Worm (Caenorhabditis elegans): Measurements from ENCODE around the gene laf-1.
A peak's percentile ranks its signal among the peaks of the same experiment; 100 is the strongest.

laf-1 gene

ce11 chrIII:2804461-2804860 lies 25.6 kb upstream of the laf-1 start:
- TF ChIP-seq lin-13 (GFP tag; optimal IDR thresholded peaks at IDR 0.05) (peak; percentile 57), mdl-1 (tag; optimal IDR thresholded peaks at IDR 0.05) (peak; percentile 43 to 56), nhr-10 (tag; optimal IDR thresholded peaks at IDR 0.05) (no peak), egl-27 (tag; optimal IDR thresholded peaks at IDR 0.05) (no peak), ZK546.5 (tag; optimal IDR thresholded peaks at IDR 0.05) (no peak), mbf-1 (tag; optimal IDR thresholded peaks at IDR 0.05) (no peak), unc-55 (GFP tag; optimal IDR thresholded peaks at IDR 0.05) (peak; percentile 40), nhr-129 (tag; optimal IDR thresholded peaks at IDR 0.05) (peak; percentile 88), nhr-6 (tag; optimal IDR thresholded peaks at IDR 0.05) (peak; percentile 66), sem-4 (tag; optimal IDR thresholded peaks at IDR 0.05) (peak; percentile 62), skn-1 (tag; optimal IDR thresholded peaks at IDR 0.05) (no peak), ztf-1 (GFP tag; conservative IDR thresholded peaks at IDR 0.05) (no peak), unc-62 (GFP tag; optimal IDR thresholded peaks at IDR 0.05) (no peak), C34F6.9 (tag; optimal IDR thresholded peaks at IDR 0.05) (peak; percentile 76), nhr-21 (tag; optimal IDR thresholded peaks at IDR 0.05) (peak; percentile 54), dmd-4 (tag; optimal IDR thresholded peaks at IDR 0.05) (no peak), unc-39 (tag; optimal IDR thresholded peaks at IDR 0.05) (no peak), nhr-237 (tag; optimal IDR thresholded peaks at IDR 0.05) (no peak), elt-1 (tag; optimal IDR thresholded peaks at IDR 0.05) (no peak), nhr-23 (tag; optimal IDR thresholded peaks at IDR 0.05) (no peak), snpc-4 (tag; optimal IDR thresholded peaks at IDR 0.05) (peak; percentile 11), lin-11 (tag; optimal IDR thresholded peaks at IDR 0.05) (no peak), nhr-25 (tag; optimal IDR thresholded peaks at IDR 0.05) (peak; percentile 74), sma-3 (GFP tag; optimal IDR thresholded peaks at IDR 0.05) (peak; percentile 21), ama-1 (optimal IDR thresholded peaks at IDR 0.05) (no peak), crh-2 (tag; optimal IDR thresholded peaks at IDR 0.05) (peak; percentile 70), lsy-2 (tag; optimal IDR thresholded peaks at IDR 0.05) (peak; percentile 55 to 86), fos-1 (tag; optimal IDR thresholded peaks at IDR 0.05) (peak; percentile 50), zag-1 (tag; optimal IDR thresholded peaks at IDR 0.05) (no peak), gmeb-1 (tag; optimal IDR thresholded peaks at IDR 0.05) (peak; percentile 73), elt-3 (tag; optimal IDR thresholded peaks at IDR 0.05) (no peak), F13H6.1 (tag; optimal IDR thresholded peaks at IDR 0.05) (peak; percentile 64), blmp-1 (tag; optimal IDR thresholded peaks at IDR 0.05; ENCODE audit: insufficient read depth) (no peak)

- no peak for TF ChIP-seq mbf-1 (tag; optimal IDR thresholded peaks at IDR 0.05)
- TF ChIP-seq nhr-23 (tag; optimal IDR thresholded peaks at IDR 0.05): no peak
- no peak for TF ChIP-seq sem-4 (tag; optimal IDR thresholded peaks at IDR 0.05)
- TF ChIP-seq snpc-4 (tag; optimal IDR thresholded peaks at IDR 0.05): no peak
- no peak for TF ChIP-seq nhr-237 (tag; optimal IDR thresholded peaks at IDR 0.05)
- no peak for TF ChIP-seq ztf-4 (tag; optimal IDR thresholded peaks at IDR 0.05)
- no peak for TF ChIP-seq nhr-6 (tag; optimal IDR thresholded peaks at IDR 0.05)
- no peak for TF ChIP-seq gmeb-1 (tag; optimal IDR thresholded peaks at IDR 0.05)
- no peak for TF ChIP-seq mab-5 (tag; optimal IDR thresholded peaks at IDR 0.05)
- TF ChIP-seq ama-1 (optimal IDR thresholded peaks at IDR 0.05): no peak
- TF ChIP-seq ceh-16 (tag; optimal IDR thresholded peaks at IDR 0.05): no peak
- no peak for TF ChIP-seq nhr-11 (tag; optimal IDR thresholded peaks at IDR 0.05)
- TF ChIP-seq skn-1 (tag; optimal IDR thresholded peaks at IDR 0.05): no peak
- TF ChIP-seq nhr-12 (tag; optimal IDR thresholded peaks at IDR 0.05): no peak
- TF ChIP-seq aly-2 (tag; optimal IDR thresholded peaks at IDR 0.05): no peak
- no peak for TF ChIP-seq ztf-1 (GFP tag; conservative IDR thresholded peaks at IDR 0.05)
Measured at ce11 chrIII:2801800-2802515, 23.1 kb upstream of the laf-1 start, which contains the start of the genes twk-45 and Y71H2AM.25. twk-45 (minus strand) TSS chrIII:2801900. Y71H2AM.25 (plus strand) TSS chrIII:2802465.

- TF ChIP-seq nhr-12 (tag; optimal IDR thresholded peaks at IDR 0.05) (no peak), sma-9 (GFP tag; optimal IDR thresholded peaks at IDR 0.05) (no peak), sma-9 (tag; optimal IDR thresholded peaks at IDR 0.05) (no peak), crh-2 (tag; optimal IDR thresholded peaks at IDR 0.05) (no peak), unc-62 (GFP tag; optimal IDR thresholded peaks at IDR 0.05) (no peak), mdl-1 (tag; optimal IDR thresholded peaks at IDR 0.05) (no peak), mbf-1 (tag; optimal IDR thresholded peaks at IDR 0.05) (no peak), ceh-82 (tag; optimal IDR thresholded peaks at IDR 0.05) (no peak), ztf-4 (tag; optimal IDR thresholded peaks at IDR 0.05) (no peak), unc-55 (GFP tag; optimal IDR thresholded peaks at IDR 0.05) (no peak), nhr-21 (tag; optimal IDR thresholded peaks at IDR 0.05) (no peak), mab-5 (tag; optimal IDR thresholded peaks at IDR 0.05) (no peak), F13H6.1 (tag; optimal IDR thresholded peaks at IDR 0.05) (no peak), snpc-4 (tag; optimal IDR thresholded peaks at IDR 0.05) (no peak), lin-13 (GFP tag; optimal IDR thresholded peaks at IDR 0.05) (no peak), ztf-11 (tag; optimal IDR thresholded peaks at IDR 0.05) (no peak)
Measured at ce11 chrIII:2800743-2801142, 21.9 kb upstream of the laf-1 start.
